Worm (Caenorhabditis elegans): ENCODE results near the gene F57G12.1.

F57G12.1 gene

ce11 chrX:12205478-12206059 lies 34.1 kb upstream of the F57G12.1 start:
- no peak for TF ChIP-seq hmg-20 (GFP tag; IDR thresholded peaks at IDR 0.05)
- peak; percentile 54 for TF ChIP-seq somi-1 (GFP tag; optimal IDR thresholded peaks at IDR 0.05)
- no peak for TF ChIP-seq cebp-1 (GFP tag; IDR thresholded peaks at IDR 0.05)
- peak; percentile 59 for TF ChIP-seq cebp-1 (tag; optimal IDR thresholded peaks at IDR 0.05)
- TF ChIP-seq nhr-120 (GFP tag; IDR thresholded peaks at IDR 0.05): no peak
- TF ChIP-seq egrh-3 (GFP tag; IDR thresholded peaks at IDR 0.05): peak; percentile 56; the same call in 1 of the 2 replicates
- TF ChIP-seq atf-7 (tag; optimal IDR thresholded peaks at IDR 0.05): peak; percentile 25
- TF ChIP-seq bed-2 (GFP tag; IDR thresholded peaks at IDR 0.05): 0 out of 2 replicates have a peak, but pooled peaks have one; percentile 6
- TF ChIP-seq zim-3 (tag; optimal IDR thresholded peaks at IDR 0.05): peak; percentile 16
- TF ChIP-seq tbx-9 (tag; optimal IDR thresholded peaks at IDR 0.05; ENCODE audit: borderline replicate concordance): no peak
- no peak for TF ChIP-seq ceh-27 (GFP tag; optimal IDR thresholded peaks at IDR 0.05)
- TF ChIP-seq snpc-4 (GFP tag; optimal IDR thresholded peaks at IDR 0.05): no peak
- TF ChIP-seq snpc-4 (tag; optimal IDR thresholded peaks at IDR 0.05): peak in 1 of 4 experiments; percentile 22
- peak; percentile 63 for TF ChIP-seq lin-40 (tag; optimal IDR thresholded peaks at IDR 0.05)
- no peak for TF ChIP-seq lag-1 (GFP tag; IDR thresholded peaks at IDR 0.05)
- no peak for TF ChIP-seq die-1 (tag; optimal IDR thresholded peaks at IDR 0.05)
- TF ChIP-seq chd-7 (tag; optimal IDR thresholded peaks at IDR 0.05): peak; percentile 34
- no peak for TF ChIP-seq Y95B8A.8 (GFP tag; IDR thresholded peaks at IDR 0.05)
- TF ChIP-seq lin-35 (GFP tag; optimal IDR thresholded peaks at IDR 0.05): peak in 1 of 3 experiments; percentile 40
- 0 out of 2 replicates have a peak, but pooled peaks have one; percentile 4 for TF ChIP-seq madf-3 (GFP tag; IDR thresholded peaks at IDR 0.05)
- TF ChIP-seq ZK185.1 (tag; optimal IDR thresholded peaks at IDR 0.05; ENCODE audit: poor library complexity, severe bottlenecking): no peak
- no peak for TF ChIP-seq pbrm-1 (GFP tag; IDR thresholded peaks at IDR 0.05)
- TF ChIP-seq F49E8.2 (tag; optimal IDR thresholded peaks at IDR 0.05; ENCODE audit: insufficient read depth): no peak
- TF ChIP-seq madf-10 (tag; optimal IDR thresholded peaks at IDR 0.05): peak; percentile 84
- TF ChIP-seq B0019.2 (GFP tag; conservative IDR thresholded peaks at IDR 0.05): no peak
- peak; percentile 75 for TF ChIP-seq K12H6.12 (tag; optimal IDR thresholded peaks at IDR 0.05)
- TF ChIP-seq C17E4.6 (GFP tag; IDR thresholded peaks at IDR 0.05): no peak
- TF ChIP-seq lir-1 (GFP tag; conservative IDR thresholded peaks at IDR 0.05): no peak
- TF ChIP-seq repo-1 (tag; optimal IDR thresholded peaks at IDR 0.05): no peak
- no peak for TF ChIP-seq hlh-26 (GFP tag; conservative IDR thresholded peaks at IDR 0.05)
- no peak for TF ChIP-seq Y67H2A.10 (GFP tag; conservative IDR thresholded peaks at IDR 0.05)

ce11 chrX:12204334-12204733 lies 32.9 kb upstream of the F57G12.1 start:
- TF ChIP-seq D2030.7 (GFP tag; IDR thresholded peaks at IDR 0.05) (no peak), ztf-28 (GFP tag; IDR thresholded peaks at IDR 0.05) (no peak), nfyb-1 (GFP tag; IDR thresholded peaks at IDR 0.05) (no peak), attf-3 (GFP tag; conservative IDR thresholded peaks at IDR 0.05) (no peak), ceh-27 (GFP tag; optimal IDR thresholded peaks at IDR 0.05) (peak; percentile 48), K11D2.4 (GFP tag; IDR thresholded peaks at IDR 0.05) (no peak), chd-7 (tag; optimal IDR thresholded peaks at IDR 0.05) (peak; percentile 33), Y53F4B.3 (GFP tag; IDR thresholded peaks at IDR 0.05) (no peak), T26A5.8 (tag; optimal IDR thresholded peaks at IDR 0.05) (no peak), Y53G8AR.9 (GFP tag; conservative IDR thresholded peaks at IDR 0.05) (no peak)
